Worm (Caenorhabditis elegans) whole organism, L4 larva: ENCODE data around the gene F56A8.3.
A peak's percentile ranks its signal among the peaks of the same experiment; 100 is the strongest.

ENCODE experiments used
- D1046.2 ChIP-seq: fragments of 200-800 bp; sonication (Bioruptor generic); IDR thresholded peaks from 2 replicates; pipeline ENCODE4 v1.3.6; 2022; ENCODE audit warnings: missing genetic modification characterization, missing compliant biosample characterization
- F37D6.2 ChIP-seq: sonication (generic microtip); optimal IDR thresholded peaks from 2 replicates; lab custom pipeline; 2016; ENCODE audit warnings: mild to moderate bottlenecking, missing genetic modification characterization, missing compliant biosample characterization
- F44E2.7 ChIP-seq: fragments of 200-800 bp; sonication (Bioruptor generic); IDR thresholded peaks from 2 replicates; pipeline ENCODE4 v2.1.2; 2022; ENCODE audit warnings: missing genetic modification characterization, missing compliant biosample characterization
- F49E8.2 ChIP-seq: sonication (generic microtip); optimal IDR thresholded peaks from 2 replicates; lab custom pipeline; 2016; ENCODE audit warnings: missing compliant biosample characterization, mild to moderate bottlenecking, missing genetic modification characterization, borderline replicate concordance
- R02D3.7 ChIP-seq: fragments of 150-350 bp; sonication (generic microtip); optimal IDR thresholded peaks from 3 replicates; lab custom pipeline; 2014; ENCODE audit warnings: missing biosample characterization, missing genetic modification characterization
- Y105C5A.15 ChIP-seq: fragments of 200-800 bp; sonication (Bioruptor generic); IDR thresholded peaks from 2 replicates; pipeline ENCODE4 v1.3.6; 2022; ENCODE audit warnings: missing genetic modification characterization, missing compliant biosample characterization
- Y48G9A.11 ChIP-seq: fragments of 200-800 bp; sonication (Bioruptor generic); IDR thresholded peaks from 2 replicates; pipeline ENCODE4 v1.3.6; 2022; ENCODE audit warnings: missing genetic modification reagents, missing genetic modification characterization, missing compliant biosample characterization
- Y5F2A.4 ChIP-seq: fragments of 200-800 bp; sonication (Bioruptor generic); optimal IDR thresholded peaks from 2 replicates; lab custom pipeline; 2018; ENCODE audit warnings: mild to moderate bottlenecking, missing genetic modification characterization, missing compliant biosample characterization
- Y75B8A.6 ChIP-seq: fragments of 200-800 bp; sonication (Bioruptor generic); IDR thresholded peaks from 2 replicates; pipeline ENCODE4 v1.3.6; 2022; ENCODE audit warnings: missing genetic modification reagents, missing genetic modification characterization, missing compliant biosample characterization
- ZK337.2 ChIP-seq: fragments of 200-800 bp; sonication (Bioruptor generic); IDR thresholded peaks from 2 replicates; pipeline ENCODE4 v1.3.6; 2022; ENCODE audit warnings: missing genetic modification reagents, missing genetic modification characterization, missing compliant biosample characterization
- ZK546.5 ChIP-seq, 2 experiments: sonication (generic microtip); optimal IDR thresholded peaks; 2 replicates each; lab custom pipeline; 2017; ENCODE audit warnings: missing biosample characterization in 2 of 2, missing genetic modification characterization in 2 of 2
- aha-1 ChIP-seq: fragments of 150-350 bp; peaks from one replicate; lab custom pipeline; 2014; ENCODE audit warnings: missing biosample characterization, missing genetic modification characterization
- aly-2 ChIP-seq: sonication (generic microtip); optimal IDR thresholded peaks from 2 replicates; lab custom pipeline; 2018; ENCODE audit warnings: missing biosample characterization, missing genetic modification characterization
- arid-1 ChIP-seq: fragments of 200-800 bp; sonication (Bioruptor generic); conservative IDR thresholded peaks from 2 replicates; pipeline ENCODE4 v1.3.6; 2022; ENCODE audit warnings: missing genetic modification reagents, missing genetic modification characterization, missing compliant biosample characterization
- ceh-20 ChIP-seq: fragments of 200-800 bp; sonication (Bioruptor generic); IDR thresholded peaks from 2 replicates; pipeline ENCODE4 v1.3.6; 2022; ENCODE audit warnings: missing genetic modification reagents, missing genetic modification characterization, missing compliant biosample characterization
- ceh-44 ChIP-seq: fragments of 200-800 bp; sonication (Bioruptor generic); IDR thresholded peaks from 2 replicates; pipeline ENCODE4 v1.3.6; 2022; ENCODE audit warnings: missing genetic modification reagents, missing genetic modification characterization, missing compliant biosample characterization
- ceh-82 ChIP-seq: sonication (generic microtip); optimal IDR thresholded peaks from 2 replicates; lab custom pipeline; 2017; ENCODE audit warnings: missing biosample characterization, missing genetic modification characterization
- daf-19 ChIP-seq: fragments of 200-800 bp; sonication (Bioruptor generic); conservative IDR thresholded peaks from 2 replicates; pipeline ENCODE4 v1.3.6; 2022; ENCODE audit warnings: missing genetic modification characterization, missing compliant biosample characterization
- dmd-6 ChIP-seq: fragments of 200-800 bp; sonication (Bioruptor generic); IDR thresholded peaks from 2 replicates; pipeline ENCODE4 v1.3.6; 2022; ENCODE audit warnings: missing genetic modification reagents, missing genetic modification characterization, missing compliant biosample characterization
- dmd-9 ChIP-seq: fragments of 200-800 bp; sonication (Bioruptor generic); IDR thresholded peaks from 2 replicates; pipeline ENCODE4 v1.3.6; 2022; ENCODE audit warnings: missing genetic modification reagents, missing genetic modification characterization, missing compliant biosample characterization
- dpl-1 ChIP-seq: fragments of 150-350 bp; optimal IDR thresholded peaks from 2 replicates; lab custom pipeline; 2014; ENCODE audit warnings: missing biosample characterization, missing genetic modification reagents, missing genetic modification characterization
- dve-1 ChIP-seq: sonication (generic microtip); optimal IDR thresholded peaks from 2 replicates; lab custom pipeline; 2017; ENCODE audit warnings: antibody characterized with exemption, mild to moderate bottlenecking, missing genetic modification characterization, missing compliant biosample characterization; ENCODE audit not compliant: insufficient read depth
- fkh-10 ChIP-seq: fragments of 150-350 bp; optimal IDR thresholded peaks from 2 replicates; lab custom pipeline; 2014; ENCODE audit warnings: missing biosample characterization, missing genetic modification reagents, missing genetic modification characterization
- gei-8 ChIP-seq: fragments of 200-800 bp; sonication (Bioruptor generic); optimal IDR thresholded peaks from 2 replicates; lab custom pipeline; 2018; ENCODE audit warnings: mild to moderate bottlenecking, missing genetic modification characterization, missing compliant biosample characterization
- hif-1 ChIP-seq, 2 experiments: sonication (generic microtip); optimal IDR thresholded peaks; 2 replicates each; lab custom pipeline; 2016 to 2017; ENCODE audit warnings: missing compliant biosample characterization in 2 of 2, missing genetic modification characterization in 2 of 2, missing genetic modification reagents in 2 of 2, missing genotype in 2 of 2, mild to moderate bottlenecking in 1 of 2
- hlh-11 ChIP-seq: fragments of 200-800 bp; sonication (Bioruptor generic); optimal IDR thresholded peaks from 2 replicates; lab custom pipeline; 2018; ENCODE audit warnings: mild to moderate bottlenecking, missing genetic modification characterization, missing compliant biosample characterization
- hmg-1.1 ChIP-seq: fragments of 200-800 bp; sonication (Bioruptor generic); IDR thresholded peaks from 2 replicates; pipeline ENCODE4 v1.3.6; 2022; ENCODE audit warnings: missing genetic modification reagents, missing genetic modification characterization, missing compliant biosample characterization
- jun-1 ChIP-seq: fragments of 150-350 bp; optimal IDR thresholded peaks from 2 replicates; lab custom pipeline; 2014; ENCODE audit warnings: missing biosample characterization, missing genetic modification reagents, missing genetic modification characterization
- lir-3 ChIP-seq: sonication (generic microtip); optimal IDR thresholded peaks from 2 replicates; lab custom pipeline; 2016; ENCODE audit warnings: mild to moderate bottlenecking, missing genetic modification characterization, missing compliant biosample characterization
- lsy-2 ChIP-seq, 2 experiments: fragments of 150-350 bp in 1 of 2; sonication (generic microtip) in 1 of 2; optimal IDR thresholded peaks; 2 replicates each; lab custom pipeline; 2014 to 2017; ENCODE audit warnings: missing biosample characterization in 2 of 2, missing genetic modification characterization in 2 of 2
- madf-5 ChIP-seq, 2 experiments: fragments of 200-800 bp; sonication (Bioruptor generic); IDR thresholded peaks; 2 replicates each; pipeline ENCODE4 v1.3.6; 2022; ENCODE audit warnings: missing compliant biosample characterization in 2 of 2, missing genetic modification characterization in 2 of 2
- mdt-29 ChIP-seq: fragments of 200-800 bp; sonication (Bioruptor generic); IDR thresholded peaks from 2 replicates; pipeline ENCODE4 v1.3.6; 2022; ENCODE audit warnings: missing genetic modification reagents, missing genetic modification characterization, missing compliant biosample characterization
- mep-1 ChIP-seq: fragments of 150-350 bp; sonication (generic microtip); optimal IDR thresholded peaks from 3 replicates; lab custom pipeline; 2014; ENCODE audit warnings: missing biosample characterization, missing genetic modification characterization
- mes-2 ChIP-seq: sonication (generic microtip); optimal IDR thresholded peaks from 2 replicates; lab custom pipeline; 2016; ENCODE audit warnings: missing genotype, mild to moderate bottlenecking, missing genetic modification characterization, missing compliant biosample characterization; ENCODE audit not compliant: poor library complexity, severe bottlenecking
- mxl-2 ChIP-seq: fragments of 200-800 bp; sonication (Bioruptor generic); conservative IDR thresholded peaks from 2 replicates; pipeline ENCODE4 v1.3.6; 2022; ENCODE audit warnings: missing genetic modification reagents, missing genetic modification characterization, missing compliant biosample characterization
- nhr-11 ChIP-seq: fragments of 150-350 bp; optimal IDR thresholded peaks from 2 replicates; lab custom pipeline; 2014; ENCODE audit warnings: missing biosample characterization, missing genetic modification characterization
- nhr-111 ChIP-seq: fragments of 200-800 bp; sonication (Bioruptor generic); optimal IDR thresholded peaks from 2 replicates; lab custom pipeline; 2018; ENCODE audit warnings: mild to moderate bottlenecking, missing genetic modification characterization, missing compliant biosample characterization
- nhr-25 ChIP-seq: sonication (generic microtip); optimal IDR thresholded peaks from 2 replicates; lab custom pipeline; 2017; ENCODE audit warnings: missing genetic modification characterization, mild to moderate bottlenecking, missing compliant biosample characterization, antibody characterized with exemption, moderate library complexity, borderline replicate concordance; ENCODE audit not compliant: insufficient read depth
- nhr-28 ChIP-seq: fragments of 150-350 bp; optimal IDR thresholded peaks from 2 replicates; lab custom pipeline; 2014; ENCODE audit warnings: missing biosample characterization, missing genetic modification characterization
- nhr-48 ChIP-seq: sonication (generic microtip); optimal IDR thresholded peaks from 2 replicates; lab custom pipeline; 2016; ENCODE audit warnings: mild to moderate bottlenecking, missing genetic modification characterization, missing compliant biosample characterization
- nhr-77 ChIP-seq: fragments of 150-350 bp; optimal IDR thresholded peaks from 2 replicates; lab custom pipeline; 2014; ENCODE audit warnings: missing biosample characterization, missing genetic modification characterization
- pqm-1 ChIP-seq: sonication (generic microtip); optimal IDR thresholded peaks from 2 replicates; lab custom pipeline; 2017; ENCODE audit warnings: missing biosample characterization, missing genetic modification characterization
- rbr-2 ChIP-seq: sonication (generic microtip); optimal IDR thresholded peaks from 2 replicates; lab custom pipeline; 2016; ENCODE audit warnings: missing genotype, missing genetic modification characterization, missing compliant biosample characterization
- saeg-2 ChIP-seq: fragments of 200-800 bp; sonication (Bioruptor generic); IDR thresholded peaks from 2 replicates; pipeline ENCODE4 v1.3.6; 2022; ENCODE audit warnings: missing genetic modification reagents, missing genetic modification characterization, missing compliant biosample characterization
- tag-97 ChIP-seq: fragments of 200-800 bp; sonication (Bioruptor generic); IDR thresholded peaks from 2 replicates; pipeline ENCODE4 v1.3.6; 2022; ENCODE audit warnings: missing genetic modification characterization, missing compliant biosample characterization
- unc-39 ChIP-seq: sonication (generic microtip); optimal IDR thresholded peaks from 2 replicates; lab custom pipeline; 2017; ENCODE audit warnings: missing biosample characterization, missing genetic modification characterization
- vab-7 ChIP-seq: fragments of 200-800 bp; sonication (Bioruptor generic); IDR thresholded peaks from 2 replicates; pipeline ENCODE4 v1.3.6; 2022; ENCODE audit warnings: missing genetic modification reagents, missing genetic modification characterization, missing compliant biosample characterization
- zag-1 ChIP-seq: fragments of 150-350 bp; optimal IDR thresholded peaks from 2 replicates; lab custom pipeline; 2014; ENCODE audit warnings: missing biosample characterization, missing genetic modification characterization
- zfp-3 ChIP-seq: fragments of 200-800 bp; sonication (Bioruptor generic); conservative IDR thresholded peaks from 2 replicates; pipeline ENCODE4 v1.3.6; 2022; ENCODE audit warnings: missing genetic modification reagents, missing genetic modification characterization, missing compliant biosample characterization
- zip-11 ChIP-seq: fragments of 200-800 bp; sonication (Bioruptor generic); IDR thresholded peaks from 2 replicates; pipeline ENCODE4 v1.3.6; 2022; ENCODE audit warnings: missing genetic modification characterization, missing compliant biosample characterization
- ztf-7 ChIP-seq: fragments of 150-350 bp; optimal IDR thresholded peaks from 2 replicates; lab custom pipeline; 2014; ENCODE audit warnings: missing biosample characterization, missing genetic modification characterization

Gene F56A8.3

ce11 chrIII:13268856-13269255 is 12.2 kb downstream of the F56A8.3 start, which contains the start of gene cpf-2 (continued):
- peak; percentile 34; the same call in 1 of the 2 replicates for TF ChIP-seq dmd-6 (GFP tag; lab: Robert Waterston, UW)
- TF ChIP-seq D1046.2: no peak
- TF ChIP-seq F44E2.7: no peak
- no peak for TF ChIP-seq daf-19 (GFP tag; lab: Robert Waterston, UW)
- no peak for TF ChIP-seq aly-2 (tag; lab: Kevin White, UChicago)
- TF ChIP-seq hlh-11 (tag; lab: Kevin White, UChicago): peak; percentile 61
- peak; percentile 78 for TF ChIP-seq hmg-1.1 (GFP tag; lab: Robert Waterston, UW)
- no peak for TF ChIP-seq zip-11
- TF ChIP-seq ceh-20 (GFP tag; lab: Robert Waterston, UW): no peak
- peak; percentile 49 for TF ChIP-seq dve-1 (tag; lab: Kevin White, UChicago)
- no peak for TF ChIP-seq nhr-77 (tag; lab: Kevin White, UChicago)
- no peak for TF ChIP-seq zfp-3
- peak; percentile 58 for TF ChIP-seq ztf-7 (tag; lab: Kevin White, UChicago)
- no peak for TF ChIP-seq mdt-29 (GFP tag; lab: Robert Waterston, UW)
- 0 out of 2 replicates have a peak, but pooled peaks have one; percentile 25 for TF ChIP-seq saeg-2 (GFP tag; lab: Robert Waterston, UW)
- peak; percentile 72 for TF ChIP-seq nhr-25 (tag; lab: Kevin White, UChicago)
- TF ChIP-seq aha-1 (tag; lab: Kevin White, UChicago): peak; percentile 99
- no peak for TF ChIP-seq nhr-28 (tag; lab: Kevin White, UChicago)
- TF ChIP-seq Y48G9A.11 (GFP tag; lab: Robert Waterston, UW): no peak
- no peak for TF ChIP-seq Y5F2A.4
- TF ChIP-seq fkh-10: peak; percentile 40
- TF ChIP-seq jun-1 (tag; lab: Kevin White, UChicago): no peak
- TF ChIP-seq ceh-44: no peak
- no peak for TF ChIP-seq gei-8 (GFP tag; lab: Kevin White, UChicago)
- peak in 1 of 2 experiments; percentile 48 for TF ChIP-seq hif-1 (tag; optimal IDR thresholded peaks at IDR 0.05; lab: Kevin White, UChicago)
- peak; percentile 31; the same call in 1 of the 2 replicates for TF ChIP-seq dmd-9
- no peak for TF ChIP-seq pqm-1 (tag; lab: Kevin White, UChicago)
- no peak for TF ChIP-seq nhr-11 (tag; lab: Kevin White, UChicago)
- 0 out of 2 replicates have a peak, but pooled peaks have one; percentile 27 for TF ChIP-seq arid-1 (GFP tag; lab: Robert Waterston, UW)
- peak; percentile 42 for TF ChIP-seq nhr-48
- TF ChIP-seq zag-1 (tag; lab: Kevin White, UChicago): no peak
- peak; percentile 30 for TF ChIP-seq F37D6.2 (tag; lab: Kevin White, UChicago)

DNA sequence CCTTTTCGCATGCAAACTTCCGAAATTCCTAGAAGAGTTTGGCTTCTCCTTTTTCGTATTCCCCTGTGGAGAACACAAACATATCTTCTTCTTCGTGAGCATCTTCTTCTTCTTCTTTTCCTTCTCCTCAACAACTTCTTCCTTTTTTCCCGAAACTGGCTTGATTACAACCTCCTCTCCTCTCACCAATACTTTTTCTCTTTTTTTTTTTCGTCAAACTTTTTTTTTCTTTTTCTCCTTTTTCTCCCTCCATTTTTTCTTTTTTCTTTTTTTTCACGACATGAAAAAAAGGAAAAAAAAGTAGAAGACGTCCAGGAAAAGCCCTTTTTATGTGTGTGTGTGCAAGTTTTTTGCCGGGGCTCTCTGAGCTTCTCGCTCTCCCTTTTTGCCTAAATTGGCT is 14.2 kb downstream of the F56A8.3 start:
- no peak for TF ChIP-seq tag-97 (GFP tag; lab: Robert Waterston, UW)
- TF ChIP-seq mes-2: peak; percentile 17
- no peak for TF ChIP-seq nhr-111 (GFP tag; lab: Kevin White, UChicago)
- peak; percentile 14; the same call in 1 of the 2 replicates for TF ChIP-seq hmg-1.1 (GFP tag; lab: Robert Waterston, UW)
- peak; percentile 19 for TF ChIP-seq rbr-2 (tag; lab: Kevin White, UChicago)
- no peak for TF ChIP-seq dpl-1 (GFP tag; lab: Kevin White, UChicago)
- no peak for TF ChIP-seq ZK337.2
- no peak for TF ChIP-seq madf-5 (GFP tag; IDR thresholded peaks at IDR 0.05; lab: Robert Waterston, UW)
- no peak for TF ChIP-seq Y105C5A.15 (GFP tag; lab: Robert Waterston, UW)
- no peak for TF ChIP-seq F49E8.2
- peak; percentile 34 for TF ChIP-seq mep-1 (tag; lab: Kevin White, UChicago)
- no peak for TF ChIP-seq R02D3.7 (tag; lab: Kevin White, UChicago)
- no peak for TF ChIP-seq jun-1 (tag; lab: Kevin White, UChicago)
- TF ChIP-seq mxl-2 (GFP tag; lab: Robert Waterston, UW): no peak
- TF ChIP-seq lsy-2 (tag; optimal IDR thresholded peaks at IDR 0.05; lab: Kevin White, UChicago): peak in 1 of 2 experiments; percentile 57
- TF ChIP-seq lir-3: no peak
- no peak for TF ChIP-seq ZK546.5 (tag; optimal IDR thresholded peaks at IDR 0.05; lab: Kevin White, UChicago)
- no peak for TF ChIP-seq Y75B8A.6 (GFP tag; lab: Robert Waterston, UW)
- TF ChIP-seq ceh-82 (tag; lab: Kevin White, UChicago): no peak
- peak; percentile 48 for TF ChIP-seq aha-1 (tag; lab: Kevin White, UChicago)
- no peak for TF ChIP-seq unc-39
- TF ChIP-seq vab-7 (GFP tag; lab: Robert Waterston, UW): no peak
- no peak for TF ChIP-seq nhr-77 (tag; lab: Kevin White, UChicago)
- TF ChIP-seq nhr-11 (tag; lab: Kevin White, UChicago): no peak
